Fruit fly (Drosophila melanogaster) whole organism: Measurements from ENCODE around the gene lmgA.

Source experiments
- CG8478 ChIP-seq: fragments of >200 bp; optimal IDR thresholded peaks from 2 replicates; lab custom pipeline; 2018; ENCODE audit warnings: inconsistent platforms
- Dll ChIP-seq: fragments of >200 bp; optimal IDR thresholded peaks from 2 replicates; lab custom pipeline; 2017
- EcR ChIP-seq, 2 experiments: fragments of >200 bp; optimal IDR thresholded peaks; 2 replicates each; lab custom pipeline; 2017; ENCODE audit warnings: missing biosample characterization in 2 of 2, missing genetic modification characterization in 2 of 2, missing genetic modification reagents in 2 of 2
- pan ChIP-seq: fragments of >200 bp; optimal IDR thresholded peaks from 2 replicates; lab custom pipeline; 2017
- psq ChIP-seq: fragments of >200 bp; optimal IDR thresholded peaks from 2 replicates; lab custom pipeline; 2017
- usp ChIP-seq: fragments of >200 bp; optimal IDR thresholded peaks from 2 replicates; lab custom pipeline; 2017; ENCODE audit warnings: missing biosample characterization, missing genetic modification characterization, mixed read lengths

Gene lmgA

DNA sequence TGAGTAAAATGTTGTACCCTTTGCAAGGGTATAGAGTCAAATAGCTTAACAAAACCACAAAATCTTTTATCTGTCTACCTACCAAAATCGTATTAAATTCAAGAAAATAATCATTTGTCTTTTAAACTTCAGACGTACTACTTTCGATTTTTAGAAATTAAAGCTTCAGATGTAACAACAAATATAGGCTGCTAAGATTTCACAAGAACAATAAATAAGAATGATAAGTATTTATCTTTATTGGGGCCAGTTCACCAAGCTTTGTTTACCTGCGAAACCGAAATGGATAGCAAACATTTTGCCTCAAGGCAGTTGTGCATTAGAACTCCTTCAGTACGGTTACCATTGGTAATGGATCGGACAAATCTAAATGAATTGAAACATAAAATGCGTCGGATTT is 38.0 kb downstream of the lmgA start, which contains the start of gene CG43400:
TSS of gene CG43400 (plus strand) at position 301 of the 400 bp plus-strand sequence.
- no peak for TF ChIP-seq pan (lab: Kevin White, UChicago)
- TF ChIP-seq Dll (lab: Kevin White, UChicago), result no peak
- TF ChIP-seq CG8478, result no peak
- TF ChIP-seq usp (GFP tag; lab: Kevin White, UChicago), result no peak
- TF ChIP-seq psq (lab: Kevin White, UChicago), result no peak
- no peak for TF ChIP-seq EcR (GFP tag; optimal IDR thresholded peaks at IDR 0.05; lab: Kevin White, UChicago)

- TF ChIP-seq EcR (GFP tag; optimal IDR thresholded peaks at IDR 0.05; lab: Kevin White, UChicago) (no peak), usp (GFP tag; lab: Kevin White, UChicago) (no peak), psq (lab: Kevin White, UChicago) (no peak), CG8478 (no peak), pan (lab: Kevin White, UChicago) (no peak), Dll (lab: Kevin White, UChicago) (no peak)
Observed at dm6 chr2L:8488735-8489134, 39.7 kb downstream of the lmgA start, which contains the start of gene CG13088. Gene CG13088, plus strand, starts transcription at chr2L:8488981.

DNA sequence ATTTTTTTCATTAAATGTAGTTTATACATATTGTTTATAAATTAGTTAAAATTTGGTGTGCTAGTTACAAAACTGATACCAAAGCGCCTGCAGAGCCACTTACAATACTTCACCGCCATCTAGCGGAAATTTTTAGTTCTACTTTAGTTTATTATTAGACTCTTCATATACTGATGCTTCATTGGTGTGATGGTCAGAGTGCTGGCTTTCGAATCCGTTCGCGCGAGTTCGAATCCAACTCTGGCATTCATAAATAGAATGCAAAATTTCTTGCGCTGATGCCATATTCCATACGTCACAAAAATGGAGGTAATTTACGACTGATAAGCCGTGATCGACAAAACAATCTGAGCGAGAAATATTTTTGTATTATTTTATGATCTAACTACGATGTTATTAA is 42.9 kb downstream of the lmgA start:
- TF ChIP-seq pan (lab: Kevin White, UChicago) (no peak), psq (lab: Kevin White, UChicago) (no peak), CG8478 (no peak), Dll (lab: Kevin White, UChicago) (no peak), EcR (GFP tag; optimal IDR thresholded peaks at IDR 0.05; lab: Kevin White, UChicago) (no peak), usp (GFP tag; lab: Kevin White, UChicago) (no peak)

- TF ChIP-seq Dll (lab: Kevin White, UChicago), result no peak
Observed at dm6 chr2L:8481623-8482424, 46.6 kb downstream of the lmgA start, which contains the start of gene CG43796. Gene CG43796, plus strand, starts transcription at chr2L:8482374.

DNA sequence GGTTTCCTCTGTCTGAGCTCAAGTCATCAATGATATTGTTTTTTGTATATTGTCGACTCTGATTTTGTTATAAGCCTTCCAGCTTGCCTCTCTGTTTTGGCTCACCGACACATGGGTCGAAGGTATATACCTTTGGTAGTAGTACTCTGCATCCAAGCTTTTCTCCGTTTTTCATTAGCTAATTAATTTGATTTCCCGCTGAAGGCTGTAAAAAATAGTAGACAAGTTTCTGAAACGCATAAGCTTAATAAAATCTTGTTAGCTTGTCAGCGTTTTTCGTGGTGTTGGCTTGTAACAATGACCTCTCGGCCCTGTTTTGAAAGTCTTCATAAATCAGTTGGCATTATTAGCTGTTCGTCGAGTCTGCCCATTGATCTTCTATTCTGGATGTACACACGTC is 47.6 kb downstream of the lmgA start:
- no peak for TF ChIP-seq pan (lab: Kevin White, UChicago)
- TF ChIP-seq psq (lab: Kevin White, UChicago), result no peak
- TF ChIP-seq EcR (GFP tag; optimal IDR thresholded peaks at IDR 0.05; lab: Kevin White, UChicago), result no peak
- no peak for TF ChIP-seq Dll (lab: Kevin White, UChicago)
- no peak for TF ChIP-seq usp (GFP tag; lab: Kevin White, UChicago)
- no peak for TF ChIP-seq CG8478

DNA sequence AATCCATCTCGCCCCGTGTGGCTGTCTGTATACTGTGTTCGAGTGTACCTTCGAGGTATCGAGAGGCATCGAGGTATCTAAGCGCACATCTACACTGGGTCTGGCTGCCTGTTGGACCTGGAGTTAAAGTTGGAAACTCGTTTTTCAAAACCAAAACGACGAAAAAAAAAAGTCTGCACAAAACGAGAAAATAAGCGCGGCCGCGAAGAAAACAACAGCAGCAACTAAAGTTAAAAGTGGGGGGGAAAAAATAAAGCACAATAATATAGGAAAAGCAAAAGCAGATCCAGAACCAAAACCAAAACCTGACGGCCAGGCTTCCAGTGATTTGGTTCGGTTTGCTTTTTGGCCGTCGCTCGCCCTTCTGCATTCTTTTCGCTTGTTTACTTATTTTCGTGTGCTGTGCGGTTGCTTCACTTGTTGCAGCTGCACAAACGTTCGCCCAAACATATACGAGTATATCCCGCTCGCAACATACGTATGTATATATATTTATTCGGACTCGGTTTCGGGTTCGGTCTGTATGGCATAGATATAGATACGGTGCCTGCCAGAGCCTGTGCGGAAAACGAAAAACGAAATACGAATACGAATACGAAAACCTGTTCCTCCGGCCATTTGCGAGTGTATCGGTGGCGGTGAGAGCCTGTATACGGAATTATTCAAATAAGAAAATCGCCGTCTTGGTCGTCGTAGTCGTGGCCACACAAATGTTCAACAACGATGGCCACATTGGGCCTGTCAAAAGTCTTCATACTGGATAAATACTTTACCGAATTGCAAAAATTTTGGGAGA is 49.3 kb downstream of the lmgA start:
- TF ChIP-seq CG8478, result no peak
- TF ChIP-seq Dll (lab: Kevin White, UChicago), result no peak
- no peak for TF ChIP-seq usp (GFP tag; lab: Kevin White, UChicago)
- no peak for TF ChIP-seq pan (lab: Kevin White, UChicago)
- TF ChIP-seq EcR (GFP tag; optimal IDR thresholded peaks at IDR 0.05; lab: Kevin White, UChicago), result no peak
- no peak for TF ChIP-seq psq (lab: Kevin White, UChicago)

- no peak for TF ChIP-seq pan (lab: Kevin White, UChicago)
- peak; percentile 50 for TF ChIP-seq Dll (lab: Kevin White, UChicago)
Observed at dm6 chr2L:8478379-8478778, 50.0 kb downstream of the lmgA start.

DNA sequence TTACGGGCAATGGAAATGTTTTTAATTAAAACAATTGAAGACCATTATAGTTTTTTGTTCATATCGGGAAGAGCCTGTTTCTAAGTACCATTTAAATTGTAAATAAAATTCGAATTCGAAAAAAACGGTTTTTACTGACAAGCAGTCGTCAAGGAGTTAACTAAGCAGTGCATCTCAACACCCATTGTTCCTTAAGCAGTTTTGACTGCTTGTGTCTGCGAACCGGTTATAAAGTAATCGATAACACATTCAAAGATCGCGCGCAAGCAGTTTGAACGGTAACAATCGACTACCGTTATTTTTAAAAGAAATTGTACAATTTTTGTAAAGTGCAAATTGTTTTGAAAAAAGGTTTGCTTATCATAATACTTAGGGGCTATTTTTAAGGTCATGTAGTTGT is 50.4 kb downstream of the lmgA start:
- no peak for TF ChIP-seq CG8478

DNA sequence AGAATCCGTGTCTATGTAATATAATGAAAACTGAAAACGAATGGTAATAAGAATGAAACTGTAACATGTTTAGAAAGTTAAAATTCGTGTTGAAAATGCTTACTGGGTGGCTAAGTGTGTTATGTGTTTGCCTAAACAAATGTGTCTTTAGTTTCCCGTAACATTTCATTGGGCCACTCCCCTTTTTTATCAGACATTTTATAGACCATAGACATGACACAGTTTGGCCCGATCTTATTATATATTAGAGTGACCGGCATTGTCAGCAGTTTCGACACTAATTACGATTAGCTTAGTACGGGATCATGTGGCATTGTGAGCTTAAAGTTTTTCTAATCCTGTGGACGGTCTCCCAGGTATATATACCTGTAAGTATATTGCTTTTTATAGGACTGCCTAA is 51.4 kb downstream of the lmgA start, which contains the start of gene CheA29a:
TSS of gene CheA29a (plus strand) at position 301 of the 400 bp plus-strand sequence.
- TF ChIP-seq Dll (lab: Kevin White, UChicago) (no peak), psq (lab: Kevin White, UChicago) (no peak), EcR (GFP tag; optimal IDR thresholded peaks at IDR 0.05; lab: Kevin White, UChicago) (no peak), usp (GFP tag; lab: Kevin White, UChicago) (no peak), pan (lab: Kevin White, UChicago) (no peak), CG8478 (no peak)
